Worm (Caenorhabditis elegans): ENCODE data around the gene srd-5.

Gene srd-5

ce11 chrIV:5667191-5667590 lies 7.1 kb downstream of the srd-5 start:
- TF ChIP-seq attf-6 (GFP tag; IDR thresholded peaks at IDR 0.05) = no peak
- peak; percentile 5 for TF ChIP-seq nhr-80 (tag; optimal IDR thresholded peaks at IDR 0.05)
- TF ChIP-seq F37B4.10 (GFP tag; IDR thresholded peaks at IDR 0.05) = no peak
- TF ChIP-seq hmg-1.2 (GFP tag; IDR thresholded peaks at IDR 0.05) = peak; percentile 19; the same call in 1 of the 2 replicates
- no peak for TF ChIP-seq cebp-1 (GFP tag; IDR thresholded peaks at IDR 0.05)
- peak; percentile 19 for TF ChIP-seq cebp-1 (tag; optimal IDR thresholded peaks at IDR 0.05)
- TF ChIP-seq nhr-179 (tag; optimal IDR thresholded peaks at IDR 0.05) = no peak

ce11 chrIV:5666115-5667028 lies 8.0 kb downstream of the srd-5 start:
- TF ChIP-seq ceh-91 (GFP tag; IDR thresholded peaks at IDR 0.05) (peak; percentile 42; the same call in 1 of the 2 replicates), snpc-1.1 (tag; optimal IDR thresholded peaks at IDR 0.05; ENCODE audit: insufficient read depth) (peak; percentile 12), nfyb-1 (GFP tag; IDR thresholded peaks at IDR 0.05) (0 out of 2 replicates have a peak, but pooled peaks have one; percentile 22), lsy-27 (tag; optimal IDR thresholded peaks at IDR 0.05; ENCODE audit: borderline replicate concordance, insufficient read depth) (no peak), ceh-27 (GFP tag; optimal IDR thresholded peaks at IDR 0.05) (peak; percentile 37), lsl-1 (GFP tag; optimal IDR thresholded peaks at IDR 0.05) (peak; percentile 87), nhr-80 (tag; optimal IDR thresholded peaks at IDR 0.05) (peak; percentile 19), aptf-2 (GFP tag; conservative IDR thresholded peaks at IDR 0.05) (no peak), D2030.7 (GFP tag; IDR thresholded peaks at IDR 0.05) (peak; percentile 78), mcd-1 (GFP tag; IDR thresholded peaks at IDR 0.05) (no peak), madf-3 (GFP tag; IDR thresholded peaks at IDR 0.05) (no peak), attf-3 (GFP tag; conservative IDR thresholded peaks at IDR 0.05) (peak; percentile 92), atf-7 (tag; optimal IDR thresholded peaks at IDR 0.05) (no peak), somi-1 (GFP tag; optimal IDR thresholded peaks at IDR 0.05) (peak; percentile 48), F33H1.4 (GFP tag; IDR thresholded peaks at IDR 0.05) (peak; percentile 34; the same call in 1 of the 2 replicates), xnd-1 (tag; optimal IDR thresholded peaks at IDR 0.05) (peak; percentile 74), lin-54 (GFP tag; optimal IDR thresholded peaks at IDR 0.05) (peak; percentile 73), snpc-1.3 (tag; optimal IDR thresholded peaks at IDR 0.05; ENCODE audit: insufficient read depth) (peak; percentile 47), sdz-38 (tag; optimal IDR thresholded peaks at IDR 0.05) (no peak), lin-35 (GFP tag; optimal IDR thresholded peaks at IDR 0.05) (peak in 1 of 3 experiments; percentile 9), hmg-1.2 (GFP tag; IDR thresholded peaks at IDR 0.05) (peak; percentile 32; the same call in 1 of the 2 replicates), efl-1 (GFP tag; optimal IDR thresholded peaks at IDR 0.05) (peak; percentile 76), let-607 (tag; optimal IDR thresholded peaks at IDR 0.05) (no peak), tbp1 (GFP tag; optimal IDR thresholded peaks at IDR 0.05) (peak; percentile 57), madf-6 (GFP tag; IDR thresholded peaks at IDR 0.05) (peak; percentile 89), hsf-1 (GFP tag; IDR thresholded peaks at IDR 0.05) (peak; percentile 5; the same call in 1 of the 2 replicates), dox-1 (GFP tag; IDR thresholded peaks at IDR 0.05) (peak; percentile 30; the same call in 1 of the 2 replicates), pbrm-1 (GFP tag; IDR thresholded peaks at IDR 0.05) (0 out of 2 replicates have a peak, but pooled peaks have one; percentile 20), dpl-1 (GFP tag; optimal IDR thresholded peaks at IDR 0.05) (peak; percentile 73), snpc-4 (GFP tag; optimal IDR thresholded peaks at IDR 0.05) (peak; percentile 70), snpc-4 (tag; optimal IDR thresholded peaks at IDR 0.05) (peak in 3 of 4 experiments; percentile 87 to 92 (median 90)), madf-8 (GFP tag; conservative IDR thresholded peaks at IDR 0.05) (peak; percentile 71)

Measured in whole organism, young adult.